Fruit fly (Drosophila melanogaster) whole organism, embryonic: ENCODE results near the gene RtcB.

Experiments
- Antp ChIP-seq: fragments of 200-800 bp; sonication (Bioruptor generic); optimal IDR thresholded peaks from 3 replicates; lab custom pipeline; 2016; ENCODE audit warnings: missing biosample characterization, missing genetic modification characterization
- Awh ChIP-seq: fragments of 200-800 bp; sonication (Bioruptor generic); IDR thresholded peaks from 2 replicates; pipeline ENCODE4, ENCODE4 v1.3.6; 2022; ENCODE audit warnings: missing biosample characterization, missing genetic modification characterization
- B-H2 ChIP-seq: fragments of 200-800 bp; sonication (Bioruptor generic); optimal IDR thresholded peaks from 2 replicates; lab custom pipeline; 2018; ENCODE audit warnings: missing biosample characterization, mild to moderate bottlenecking, missing genetic modification characterization
- CG10959 ChIP-seq: fragments of 200-800 bp; sonication (Bioruptor generic); IDR thresholded peaks from 2 replicates; pipeline ENCODE4 v1.3.6; 2022; ENCODE audit warnings: missing biosample characterization, missing genetic modification characterization
- CG11696 ChIP-seq: fragments of 200-800 bp; sonication (Bioruptor generic); IDR thresholded peaks from 2 replicates; pipeline ENCODE4 v1.3.6; 2022; ENCODE audit warnings: missing biosample characterization, missing genetic modification characterization
- CG12299 ChIP-seq: fragments of 200-800 bp; sonication (Bioruptor generic); optimal IDR thresholded peaks from 2 replicates; lab custom pipeline; 2018; ENCODE audit warnings: missing biosample characterization, mild to moderate bottlenecking, missing genetic modification characterization
- CG13424 ChIP-seq: fragments of 200-800 bp; sonication (Bioruptor generic); optimal IDR thresholded peaks from 2 replicates; lab custom pipeline; 2019; ENCODE audit warnings: missing biosample characterization, mild to moderate bottlenecking, missing genetic modification characterization, moderate library complexity
- CG15479 ChIP-seq: fragments of 200-800 bp; sonication (Bioruptor generic); optimal IDR thresholded peaks from 3 replicates; lab custom pipeline; 2019; ENCODE audit warnings: missing biosample characterization, mild to moderate bottlenecking, missing genetic modification characterization, moderate library complexity
- CG15696 ChIP-seq: fragments of 200-800 bp; sonication (Bioruptor generic); optimal IDR thresholded peaks from 2 replicates; lab custom pipeline; 2019; ENCODE audit warnings: missing biosample characterization, mild to moderate bottlenecking, missing genetic modification characterization, moderate library complexity
- CG16779 ChIP-seq: fragments of 200-800 bp; sonication (Bioruptor generic); IDR thresholded peaks from 2 replicates; pipeline ENCODE4 v1.3.6; 2022; ENCODE audit warnings: missing biosample characterization, missing genetic modification characterization
- CG17612 ChIP-seq: fragments of 200-800 bp; sonication (Bioruptor generic); IDR thresholded peaks from 2 replicates; pipeline ENCODE4 v1.3.6; 2022; ENCODE audit warnings: missing biosample characterization, missing genetic modification characterization
- CG18262 ChIP-seq: fragments of 200-800 bp; optimal IDR thresholded peaks from 3 replicates; lab custom pipeline; 2019; ENCODE audit warnings: missing biosample characterization, mild to moderate bottlenecking, missing genetic modification characterization, moderate library complexity
- CG2712 ChIP-seq: fragments of 200-800 bp; optimal IDR thresholded peaks from 3 replicates; lab custom pipeline; 2019; ENCODE audit warnings: missing biosample characterization, mild to moderate bottlenecking, missing genetic modification characterization, moderate library complexity
- CG3281 ChIP-seq: fragments of 200-800 bp; sonication (Bioruptor generic); optimal IDR thresholded peaks from 3 replicates; lab custom pipeline; 2017; ENCODE audit warnings: missing biosample characterization, mild to moderate bottlenecking, missing genetic modification characterization
- CG33557 ChIP-seq: fragments of 200-800 bp; sonication (Bioruptor generic); optimal IDR thresholded peaks from 2 replicates; lab custom pipeline; 2019; ENCODE audit warnings: missing biosample characterization, mild to moderate bottlenecking, missing genetic modification characterization, moderate library complexity
- CG5245 ChIP-seq: fragments of 200-800 bp; sonication (Bioruptor generic); optimal IDR thresholded peaks from 3 replicates; lab custom pipeline; 2016; ENCODE audit warnings: missing biosample characterization, missing genetic modification characterization
- CG6272 ChIP-seq: fragments of 200-800 bp; sonication (Bioruptor generic); IDR thresholded peaks from 2 replicates; pipeline ENCODE4 v1.3.6; 2022; ENCODE audit warnings: missing biosample characterization, missing genetic modification characterization
- CG7786 ChIP-seq: fragments of 200-800 bp; sonication (Bioruptor generic); optimal IDR thresholded peaks from 2 replicates; lab custom pipeline; 2016; ENCODE audit warnings: missing biosample characterization, missing genetic modification characterization
- CG9797 ChIP-seq: fragments of 200-800 bp; sonication (Bioruptor generic); optimal IDR thresholded peaks from 3 replicates; lab custom pipeline; 2018; ENCODE audit warnings: missing biosample characterization, mild to moderate bottlenecking, missing genetic modification characterization
- D ChIP-seq, 2 experiments: fragments of 200-800 bp in 1 of 2; fragments of >200 bp in 1 of 2; sonication (Bioruptor generic) in 1 of 2; optimal IDR thresholded peaks; 2 replicates in 1 of 2; 3 replicates in 1 of 2; lab custom pipeline; 2017; ENCODE audit warnings: mild to moderate bottlenecking in 1 of 2, missing biosample characterization in 1 of 2, missing genetic modification characterization in 1 of 2, missing genetic modification reagents in 1 of 2
- Fer3 ChIP-seq: fragments of 200-800 bp; sonication (Bioruptor generic); optimal IDR thresholded peaks from 2 replicates; lab custom pipeline; 2018; ENCODE audit warnings: missing biosample characterization, mild to moderate bottlenecking, missing genetic modification characterization, moderate library complexity
- MESR4 ChIP-seq: fragments of 200-800 bp; sonication (Bioruptor generic); optimal IDR thresholded peaks from 2 replicates; lab custom pipeline; 2018; ENCODE audit warnings: missing biosample characterization, mild to moderate bottlenecking, missing genetic modification characterization, moderate library complexity
- NFAT ChIP-seq: fragments of 200-800 bp; sonication (Bioruptor generic); IDR thresholded peaks from 2 replicates; pipeline ENCODE4 v1.3.6; 2022; ENCODE audit warnings: missing biosample characterization, missing genetic modification characterization
- NfI ChIP-seq: fragments of 200-800 bp; sonication (Bioruptor generic); optimal IDR thresholded peaks from 3 replicates; lab custom pipeline; 2018; ENCODE audit warnings: missing biosample characterization, mild to moderate bottlenecking, missing genetic modification characterization, moderate library complexity
- PHDP ChIP-seq: fragments of 200-800 bp; sonication (Bioruptor generic); optimal IDR thresholded peaks from 3 replicates; lab custom pipeline; 2018; ENCODE audit warnings: missing biosample characterization, mild to moderate bottlenecking, missing genetic modification characterization, moderate library complexity
- Poxn ChIP-seq: fragments of 200-800 bp; sonication (Bioruptor generic); IDR thresholded peaks from 2 replicates; pipeline ENCODE4 v1.3.6; 2022; ENCODE audit warnings: missing biosample characterization, missing genetic modification characterization
- Rfx ChIP-seq: fragments of 200-800 bp; sonication (Bioruptor generic); IDR thresholded peaks from 2 replicates; pipeline ENCODE4 v1.3.6; 2022; ENCODE audit warnings: missing biosample characterization, missing genetic modification characterization
- Sox100B ChIP-seq: fragments of 200-800 bp; sonication (Bioruptor generic); optimal IDR thresholded peaks from 3 replicates; lab custom pipeline; 2018; ENCODE audit warnings: missing biosample characterization, mild to moderate bottlenecking, missing genetic modification characterization
- Stat92E ChIP-seq, 3 experiments: fragments of >200 bp in 2 of 3; fragments of 200-800 bp in 1 of 3; sonication (Bioruptor generic) in 1 of 3; optimal IDR thresholded peaks; 2 replicates each; lab custom pipeline; 2017 to 2019; ENCODE audit warnings: missing biosample characterization in 3 of 3, missing genetic modification characterization in 3 of 3, mild to moderate bottlenecking in 1 of 3, moderate library complexity in 1 of 3
- abd-A ChIP-seq: fragments of 200-800 bp; sonication (Bioruptor generic); optimal IDR thresholded peaks from 3 replicates; lab custom pipeline; 2019; ENCODE audit warnings: missing biosample characterization, mild to moderate bottlenecking, missing genetic modification characterization, moderate library complexity
- bbx ChIP-seq: fragments of 200-800 bp; sonication (Bioruptor generic); IDR thresholded peaks from 2 replicates; pipeline ENCODE4 v1.3.6; 2022; ENCODE audit warnings: missing biosample characterization, missing genetic modification characterization; ENCODE audit not compliant: partially characterized antibody
- bigmax ChIP-seq: fragments of 200-800 bp; sonication (Bioruptor generic); optimal IDR thresholded peaks from 2 replicates; lab custom pipeline; 2018; ENCODE audit warnings: missing biosample characterization, mild to moderate bottlenecking, missing genetic modification characterization
- cato ChIP-seq: fragments of 200-800 bp; sonication (Bioruptor generic); optimal IDR thresholded peaks from 2 replicates; lab custom pipeline; 2016; ENCODE audit warnings: missing biosample characterization, missing genetic modification characterization, borderline replicate concordance
- chif ChIP-seq, 2 experiments: fragments of 200-800 bp; sonication (Bioruptor generic); optimal IDR thresholded peaks; 3 replicates each; lab custom pipeline; 2016; ENCODE audit warnings: missing biosample characterization in 2 of 2, missing genetic modification characterization in 2 of 2
- chm ChIP-seq: fragments of 200-800 bp; sonication (Bioruptor generic); IDR thresholded peaks from 2 replicates; pipeline ENCODE4 v1.3.6; 2022; ENCODE audit warnings: missing biosample characterization, missing genetic modification characterization
- chn ChIP-seq: fragments of 200-800 bp; sonication (Bioruptor generic); optimal IDR thresholded peaks from 2 replicates; lab custom pipeline; 2016; ENCODE audit warnings: missing biosample characterization, missing genetic modification characterization
- crol ChIP-seq: fragments of 200-800 bp; sonication (Bioruptor generic); IDR thresholded peaks from 2 replicates; pipeline ENCODE4 v1.3.6; 2022; ENCODE audit warnings: missing biosample characterization, missing genetic modification characterization
- emc ChIP-seq: fragments of 200-800 bp; sonication (Bioruptor generic); optimal IDR thresholded peaks from 2 replicates; lab custom pipeline; 2016; ENCODE audit warnings: missing biosample characterization, missing genetic modification characterization
- ftz-f1 ChIP-seq: fragments of 200-800 bp; sonication (Bioruptor generic); optimal IDR thresholded peaks from 2 replicates; lab custom pipeline; 2016; ENCODE audit warnings: missing biosample characterization, missing genetic modification characterization
- grau ChIP-seq: fragments of 200-800 bp; optimal IDR thresholded peaks from 3 replicates; lab custom pipeline; 2019; ENCODE audit warnings: missing biosample characterization, mild to moderate bottlenecking, missing genetic modification characterization, moderate library complexity
- lov ChIP-seq, 2 experiments: fragments of 200-800 bp in 1 of 2; fragments of >200 bp in 1 of 2; sonication (Bioruptor generic) in 1 of 2; IDR thresholded peaks in 1 of 2; optimal IDR thresholded peaks in 1 of 2; 2 replicates in 1 of 2; 3 replicates in 1 of 2; pipeline versions ENCODE4 v1.3.6 to Lab custom; 2017 to 2022; ENCODE audit warnings: missing biosample characterization in 1 of 2, missing genetic modification characterization in 1 of 2
- luna ChIP-seq: fragments of 200-800 bp; sonication (Bioruptor generic); optimal IDR thresholded peaks from 2 replicates; lab custom pipeline; 2016; ENCODE audit warnings: missing biosample characterization, missing genetic modification characterization
- nerfin-2 ChIP-seq: fragments of 200-800 bp; sonication (Bioruptor generic); IDR thresholded peaks from 2 replicates; pipeline ENCODE4 v1.3.6; 2022; ENCODE audit warnings: missing biosample characterization, missing genetic modification characterization; ENCODE audit not compliant: partially characterized antibody
- peb ChIP-seq: fragments of 200-800 bp; sonication (Bioruptor generic); IDR thresholded peaks from 2 replicates; pipeline ENCODE4 v1.3.6; 2022; ENCODE audit warnings: missing biosample characterization, missing genetic modification characterization
- psq ChIP-seq: fragments of 200-800 bp; sonication (Bioruptor generic); optimal IDR thresholded peaks from 2 replicates; lab custom pipeline; 2017; ENCODE audit warnings: missing biosample characterization, missing genetic modification characterization
- salm ChIP-seq: fragments of 200-800 bp; sonication (Bioruptor generic); optimal IDR thresholded peaks from 2 replicates; lab custom pipeline; 2018; ENCODE audit warnings: missing biosample characterization, mild to moderate bottlenecking, missing genetic modification characterization
- sna ChIP-seq: fragments of 200-800 bp; sonication (Bioruptor generic); IDR thresholded peaks from 2 replicates; pipeline ENCODE4 v1.3.6; 2022; ENCODE audit warnings: missing biosample characterization, missing genetic modification characterization; ENCODE audit not compliant: partially characterized antibody
- unpg ChIP-seq: fragments of 200-800 bp; sonication (Bioruptor generic); optimal IDR thresholded peaks from 3 replicates; lab custom pipeline; 2018; ENCODE audit warnings: missing biosample characterization, mild to moderate bottlenecking, missing genetic modification characterization, moderate library complexity
- usp ChIP-seq: fragments of >200 bp; optimal IDR thresholded peaks from 2 replicates; lab custom pipeline; 2017; ENCODE audit warnings: missing biosample characterization, missing genetic modification characterization
- z ChIP-seq: fragments of 200-800 bp; sonication (Bioruptor generic); IDR thresholded peaks from 3 replicates; pipeline ENCODE4 v1.3.6; 2022; ENCODE audit warnings: missing biosample characterization, missing genetic modification characterization

The RtcB gene

dm6 chr2L:19433292-19433691 lies 2.8 kb downstream of the RtcB start (continued):
- TF ChIP-seq salm (no peak), ftz-f1 (no peak), CG13424 (tag; lab: Kevin White, UChicago) (no peak), CG15696 (tag; lab: Kevin White, UChicago) (no peak), CG2712 (tag; lab: Kevin White, UChicago) (peak; percentile 39), CG3281 (GFP tag; lab: Kevin White, UChicago) (peak; percentile 23), B-H2 (GFP tag; lab: Kevin White, UChicago) (no peak), Stat92E (GFP tag; optimal IDR thresholded peaks at IDR 0.05; lab: Kevin White, UChicago) (no peak), grau (tag; lab: Kevin White, UChicago) (peak; percentile 63), MESR4 (GFP tag; lab: Kevin White, UChicago) (no peak), sna (GFP tag; lab: Robert Waterston, UW) (no peak), CG17612 (GFP tag; lab: Robert Waterston, UW) (no peak), Poxn (GFP tag; lab: Robert Waterston, UW) (no peak), CG10959 (no peak), psq (no peak), usp (no peak), CG33557 (GFP tag; lab: Kevin White, UChicago) (no peak), emc (GFP tag; lab: Kevin White, UChicago) (no peak), chif (GFP tag; optimal IDR thresholded peaks at IDR 0.05; lab: Kevin White, UChicago) (no peak), CG6272 (GFP tag; lab: Robert Waterston, UW) (no peak), peb (no peak), Sox100B (GFP tag; lab: Kevin White, UChicago) (peak; percentile 4), CG18262 (peak; percentile 5), unpg (GFP tag; lab: Kevin White, UChicago) (peak; percentile 40), chn (GFP tag; lab: Kevin White, UChicago) (no peak), CG9797 (GFP tag; lab: Kevin White, UChicago) (no peak), Fer3 (peak; percentile 8), chm (GFP tag; lab: Robert Waterston, UW) (no peak), nerfin-2 (no peak), abd-A (tag; lab: Kevin White, UChicago) (no peak), NFAT (no peak), CG7786 (GFP tag; lab: Kevin White, UChicago) (no peak), bigmax (GFP tag; lab: Kevin White, UChicago) (no peak), NfI (GFP tag; lab: Kevin White, UChicago) (peak; percentile 7), CG12299 (no peak), luna (GFP tag; lab: Kevin White, UChicago) (no peak), CG5245 (GFP tag; lab: Kevin White, UChicago) (no peak), PHDP (tag; lab: Kevin White, UChicago) (peak; percentile 32), CG16779 (no peak), Rfx (GFP tag; lab: Robert Waterston, UW) (no peak), D (optimal IDR thresholded peaks at IDR 0.05; lab: Kevin White, UChicago) (no peak), D (GFP tag; optimal IDR thresholded peaks at IDR 0.05; lab: Kevin White, UChicago) (peak; percentile 14), Antp (no peak), bbx (GFP tag; lab: Robert Waterston, UW) (no peak), Awh (GFP tag; lab: Robert Waterston, UW) (no peak), z (GFP tag; lab: Robert Waterston, UW) (no peak), CG15479 (GFP tag; lab: Kevin White, UChicago) (no peak), crol (GFP tag; lab: Robert Waterston, UW) (no peak), lov (optimal IDR thresholded peaks at IDR 0.05; lab: Kevin White, UChicago) (no peak), lov (GFP tag; IDR thresholded peaks at IDR 0.05; lab: Robert Waterston, UW) (no peak), CG11696 (no peak), cato (GFP tag; lab: Kevin White, UChicago) (no peak)
